Worm (Caenorhabditis elegans) whole organism, young adult: ENCODE data around the gene Y44A6D.1.

ENCODE experiments used
- F10E7.11 ChIP-seq: sonication (generic microtip); optimal IDR thresholded peaks from 2 replicates; lab custom pipeline; 2017; ENCODE audit warnings: mild to moderate bottlenecking, missing genetic modification characterization, moderate library complexity, missing compliant biosample characterization
- F37B4.10 ChIP-seq: fragments of 200-800 bp; sonication (Bioruptor generic); IDR thresholded peaks from 2 replicates; pipeline ENCODE4 v1.3.6; 2022; ENCODE audit warnings: missing genetic modification characterization, missing compliant biosample characterization
- F39B2.1 ChIP-seq: fragments of 200-800 bp; sonication (Bioruptor generic); IDR thresholded peaks from 2 replicates; pipeline ENCODE4 v1.3.6; 2022; ENCODE audit warnings: missing genetic modification reagents, missing genetic modification characterization, missing compliant biosample characterization
- F57C9.4 ChIP-seq: sonication (generic microtip); optimal IDR thresholded peaks from 2 replicates; lab custom pipeline; 2017; ENCODE audit warnings: mild to moderate bottlenecking, missing genetic modification characterization, missing compliant biosample characterization
- K12H6.12 ChIP-seq: fragments of 200-800 bp; sonication (Bioruptor generic); optimal IDR thresholded peaks from 2 replicates; lab custom pipeline; 2018; ENCODE audit warnings: mild to moderate bottlenecking, missing genetic modification characterization, missing compliant biosample characterization
- Y53F4B.3 ChIP-seq: fragments of 200-800 bp; sonication (Bioruptor generic); IDR thresholded peaks from 2 replicates; pipeline ENCODE4 v1.3.6; 2022; ENCODE audit warnings: missing genetic modification reagents, missing genetic modification characterization, missing compliant biosample characterization
- Y53G8AR.9 ChIP-seq: fragments of 200-800 bp; sonication (Bioruptor generic); conservative IDR thresholded peaks from 2 replicates; pipeline ENCODE4 v1.3.6; 2022; ENCODE audit warnings: missing genetic modification reagents, missing genetic modification characterization, missing compliant biosample characterization
- Y95B8A.8 ChIP-seq: fragments of 200-800 bp; sonication (Bioruptor generic); IDR thresholded peaks from 2 replicates; pipeline ENCODE4 v1.3.6; 2022; ENCODE audit warnings: missing genetic modification reagents, missing genetic modification characterization, missing compliant biosample characterization
- akir-1 ChIP-seq: fragments of 200-800 bp; sonication (Bioruptor generic); optimal IDR thresholded peaks from 2 replicates; lab custom pipeline; 2018; ENCODE audit warnings: mild to moderate bottlenecking, missing genetic modification characterization, moderate library complexity, missing compliant biosample characterization
- aptf-2 ChIP-seq: fragments of 200-800 bp; sonication (Bioruptor generic); conservative IDR thresholded peaks from 2 replicates; pipeline ENCODE4 v1.3.6; 2022; ENCODE audit warnings: missing genetic modification reagents, missing genetic modification characterization, missing compliant biosample characterization
- aptf-3 ChIP-seq: fragments of 200-800 bp; sonication (Bioruptor generic); IDR thresholded peaks from 2 replicates; pipeline ENCODE4 v1.3.6; 2022; ENCODE audit warnings: missing genetic modification characterization, missing compliant biosample characterization
- athp-1 ChIP-seq: sonication (generic microtip); optimal IDR thresholded peaks from 2 replicates; lab custom pipeline; 2017; ENCODE audit warnings: mild to moderate bottlenecking, missing genetic modification characterization, missing compliant biosample characterization
- bed-2 ChIP-seq: fragments of 200-800 bp; sonication (Bioruptor generic); IDR thresholded peaks from 2 replicates; pipeline ENCODE4 v1.3.6; 2022; ENCODE audit warnings: missing genetic modification reagents, missing genetic modification characterization, missing compliant biosample characterization
- cebp-1 ChIP-seq, 2 experiments: fragments of 200-800 bp in 1 of 2; sonication (Bioruptor generic) in 1 of 2; sonication (generic microtip) in 1 of 2; IDR thresholded peaks in 1 of 2; optimal IDR thresholded peaks in 1 of 2; 2 replicates each; pipeline versions ENCODE4 v1.3.6 to Lab custom; 2017 to 2022; ENCODE audit warnings: missing compliant biosample characterization in 2 of 2, missing genetic modification characterization in 2 of 2, mild to moderate bottlenecking in 1 of 2, missing genetic modification reagents in 1 of 2, moderate library complexity in 1 of 2
- cebp-2 ChIP-seq: fragments of 200-800 bp; sonication (Bioruptor generic); IDR thresholded peaks from 2 replicates; pipeline ENCODE4 v1.3.6; 2022; ENCODE audit warnings: missing genetic modification characterization, missing compliant biosample characterization
- ceh-79 ChIP-seq: sonication (generic microtip); optimal IDR thresholded peaks from 2 replicates; lab custom pipeline; 2017; ENCODE audit warnings: mild to moderate bottlenecking, missing genetic modification characterization, missing compliant biosample characterization
- efl-1 ChIP-seq: fragments of 150-350 bp; optimal IDR thresholded peaks from 2 replicates; lab custom pipeline; 2014; ENCODE audit warnings: missing biosample characterization, missing genetic modification reagents, missing genetic modification characterization
- fkh-3 ChIP-seq: sonication (generic microtip); optimal IDR thresholded peaks from 2 replicates; lab custom pipeline; 2016; ENCODE audit warnings: mild to moderate bottlenecking, missing genetic modification characterization, missing compliant biosample characterization
- hlh-12 ChIP-seq: sonication (generic microtip); optimal IDR thresholded peaks from 2 replicates; lab custom pipeline; 2016; ENCODE audit warnings: missing genetic modification characterization, missing compliant biosample characterization
- hlh-26 ChIP-seq: fragments of 200-800 bp; sonication (Bioruptor generic); conservative IDR thresholded peaks from 2 replicates; pipeline ENCODE4 v1.3.6; 2022; ENCODE audit warnings: missing genetic modification reagents, missing genetic modification characterization, missing compliant biosample characterization
- hmg-1.2 ChIP-seq: fragments of 200-800 bp; sonication (Bioruptor generic); IDR thresholded peaks from 2 replicates; pipeline ENCODE4 v1.3.6; 2022; ENCODE audit warnings: missing genetic modification reagents, missing genetic modification characterization, missing compliant biosample characterization
- hrde-1 ChIP-seq: sonication (generic microtip); optimal IDR thresholded peaks from 2 replicates; lab custom pipeline; 2016; ENCODE audit warnings: missing genetic modification characterization, mild to moderate bottlenecking, missing compliant biosample characterization, moderate library complexity, missing genotype, missing genetic modification reagents, borderline replicate concordance
- let-526 ChIP-seq: fragments of 200-800 bp; sonication (Bioruptor generic); IDR thresholded peaks from 2 replicates; pipeline ENCODE4 v1.3.6; 2022; ENCODE audit warnings: missing genetic modification reagents, missing genetic modification characterization, missing compliant biosample characterization
- nfya-2 ChIP-seq: fragments of 200-800 bp; sonication (Bioruptor generic); IDR thresholded peaks from 2 replicates; pipeline ENCODE4 v1.3.6; 2022; ENCODE audit warnings: missing genetic modification reagents, missing genetic modification characterization, missing compliant biosample characterization
- pbrm-1 ChIP-seq: fragments of 200-800 bp; sonication (Bioruptor generic); IDR thresholded peaks from 2 replicates; pipeline ENCODE4 v1.3.6; 2022; ENCODE audit warnings: missing genetic modification reagents, missing genetic modification characterization, missing compliant biosample characterization
- pha-4 ChIP-seq: fragments of 150-350 bp; sonication (generic microtip); optimal IDR thresholded peaks from 2 replicates; lab custom pipeline; 2014; ENCODE audit warnings: missing biosample characterization, missing genetic modification reagents, missing genetic modification characterization
- snpc-1.1 ChIP-seq: sonication (generic microtip); optimal IDR thresholded peaks from 2 replicates; lab custom pipeline; 2017; ENCODE audit warnings: missing genetic modification characterization, mild to moderate bottlenecking, missing compliant biosample characterization, antibody characterized with exemption, moderate library complexity, missing genotype, missing genetic modification reagents; ENCODE audit not compliant: insufficient read depth
- snpc-1.3 ChIP-seq: sonication (generic microtip); optimal IDR thresholded peaks from 2 replicates; lab custom pipeline; 2017; ENCODE audit warnings: missing genetic modification characterization, mild to moderate bottlenecking, missing compliant biosample characterization, antibody characterized with exemption, moderate library complexity, missing genotype, missing genetic modification reagents; ENCODE audit not compliant: insufficient read depth
- zim-3 ChIP-seq: sonication (generic microtip); optimal IDR thresholded peaks from 2 replicates; lab custom pipeline; 2017; ENCODE audit warnings: mild to moderate bottlenecking, missing genetic modification characterization, moderate library complexity, missing compliant biosample characterization
- ztf-22 ChIP-seq: fragments of 200-800 bp; sonication (Bioruptor generic); optimal IDR thresholded peaks from 2 replicates; lab custom pipeline; 2018; ENCODE audit warnings: mild to moderate bottlenecking, missing genetic modification characterization, moderate library complexity, missing compliant biosample characterization
- ztf-26 ChIP-seq: sonication (generic microtip); optimal IDR thresholded peaks from 2 replicates; lab custom pipeline; 2017; ENCODE audit warnings: missing genetic modification characterization, missing compliant biosample characterization
- ztf-28 ChIP-seq: fragments of 200-800 bp; sonication (Bioruptor generic); IDR thresholded peaks from 2 replicates; pipeline ENCODE4 v1.3.6; 2022; ENCODE audit warnings: missing genetic modification reagents, missing genetic modification characterization, missing compliant biosample characterization

Y44A6D.1 gene

DNA sequence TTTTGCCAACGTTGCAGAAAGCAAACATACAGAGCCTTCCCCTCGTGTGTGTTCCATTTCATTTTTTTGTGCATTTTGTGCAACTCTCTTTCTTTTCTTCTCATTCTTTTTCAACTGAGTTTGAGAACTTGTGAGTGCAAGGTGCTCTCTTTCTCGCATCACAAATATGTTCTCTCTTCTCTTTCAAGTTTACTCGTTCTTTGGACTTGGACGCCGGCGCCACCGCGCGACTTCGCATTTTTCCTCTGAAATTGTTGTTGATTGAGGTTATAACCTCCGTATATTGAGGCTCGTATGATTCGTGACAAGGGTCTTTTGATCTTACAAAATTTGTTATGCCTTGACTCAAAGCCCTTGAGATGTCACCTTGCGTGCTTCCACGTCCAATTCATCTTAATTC, 13.1 kb downstream of the Y44A6D.1 start (continued):
- TF ChIP-seq bed-2 (GFP tag; lab: Robert Waterston, UW) (no peak), cebp-2 (no peak), F37B4.10 (GFP tag; lab: Robert Waterston, UW) (no peak), efl-1 (GFP tag; lab: Kevin White, UChicago) (no peak), aptf-2 (no peak), fkh-3 (tag; lab: Kevin White, UChicago) (no peak), snpc-1.1 (no peak), snpc-1.3 (tag; lab: Kevin White, UChicago) (no peak), zim-3 (tag; lab: Kevin White, UChicago) (no peak), ceh-79 (tag; lab: Kevin White, UChicago) (no peak), nfya-2 (GFP tag; lab: Robert Waterston, UW) (no peak), athp-1 (tag; lab: Kevin White, UChicago) (no peak), cebp-1 (GFP tag; IDR thresholded peaks at IDR 0.05; lab: Robert Waterston, UW) (0 out of 2 replicates have a peak, but pooled peaks have one; percentile 14), cebp-1 (tag; optimal IDR thresholded peaks at IDR 0.05; lab: Kevin White, UChicago) (peak; percentile 75), akir-1 (no peak), pbrm-1 (no peak), F10E7.11 (no peak), hmg-1.2 (GFP tag; lab: Robert Waterston, UW) (peak; percentile 55), Y95B8A.8 (GFP tag; lab: Robert Waterston, UW) (no peak), ztf-22 (GFP tag; lab: Kevin White, UChicago) (peak; percentile 15), hrde-1 (tag; lab: Kevin White, UChicago) (no peak), F57C9.4 (no peak), hlh-26 (GFP tag; lab: Robert Waterston, UW) (no peak), F39B2.1 (GFP tag; lab: Robert Waterston, UW) (no peak), K12H6.12 (tag; lab: Kevin White, UChicago) (peak; percentile 21), hlh-12 (tag; lab: Kevin White, UChicago) (no peak), Y53G8AR.9 (GFP tag; lab: Robert Waterston, UW) (peak; percentile 70; the same call in 1 of the 2 replicates), aptf-3 (GFP tag; lab: Robert Waterston, UW) (no peak)

DNA sequence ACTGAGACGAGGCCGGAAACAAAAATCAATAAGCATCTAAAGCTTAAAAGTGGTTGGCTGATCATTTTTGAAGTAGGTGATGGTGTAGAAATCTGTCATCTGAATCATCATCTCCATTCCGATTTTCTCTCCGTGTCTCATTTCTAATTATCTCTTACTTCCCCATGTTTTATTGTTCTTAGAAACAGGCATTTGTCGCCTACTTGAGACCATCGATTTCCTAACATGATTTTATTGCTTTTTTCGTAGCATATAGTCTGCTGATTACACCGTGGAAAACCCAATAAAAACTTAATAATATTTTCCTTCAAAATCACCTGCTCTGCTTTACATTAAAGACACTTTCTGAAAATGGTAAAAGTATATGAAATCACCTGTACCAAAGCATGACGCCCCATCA, 14.6 kb downstream of the Y44A6D.1 start, which contains the start of gene F38A6.4:
TSS of gene F38A6.4 (minus strand) at position 101 of the 400 bp plus-strand sequence.
- no peak for TF ChIP-seq hmg-1.2 (GFP tag; lab: Robert Waterston, UW)
- TF ChIP-seq pha-4 (tag; lab: Kevin White, UChicago) = no peak
- TF ChIP-seq bed-2 (GFP tag; lab: Robert Waterston, UW) = no peak
- TF ChIP-seq ztf-28 (GFP tag; lab: Robert Waterston, UW) = no peak
- no peak for TF ChIP-seq let-526 (GFP tag; lab: Robert Waterston, UW)
- TF ChIP-seq, all 124 proteins: peak for 0

DNA sequence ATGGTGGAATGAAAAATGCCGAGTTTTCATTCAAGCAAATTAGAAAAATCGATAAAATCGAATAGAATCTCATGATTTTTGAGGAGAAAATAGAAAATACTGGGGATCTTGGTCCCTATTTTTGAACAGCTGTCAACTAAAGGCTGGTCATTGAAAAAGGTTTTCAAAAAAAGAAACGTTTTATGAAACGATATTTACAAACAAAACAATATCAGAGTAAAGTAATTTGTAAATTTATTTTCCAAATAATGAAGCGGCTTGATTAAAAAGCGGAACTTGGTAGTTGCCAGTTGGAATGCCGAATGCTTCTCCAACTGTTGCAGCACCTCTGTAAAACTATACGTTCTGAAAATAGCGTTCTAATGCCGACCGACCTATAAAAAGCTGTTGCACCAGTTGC, 16.2 kb downstream of the Y44A6D.1 start, which contains the start of gene F38A6.5:
TSS of gene F38A6.5 (minus strand) at position 101 of the 400 bp plus-strand sequence.
- TF ChIP-seq hlh-26 (GFP tag; lab: Robert Waterston, UW) (no peak), ztf-26 (no peak), Y53F4B.3 (GFP tag; lab: Robert Waterston, UW) (no peak)

DNA sequence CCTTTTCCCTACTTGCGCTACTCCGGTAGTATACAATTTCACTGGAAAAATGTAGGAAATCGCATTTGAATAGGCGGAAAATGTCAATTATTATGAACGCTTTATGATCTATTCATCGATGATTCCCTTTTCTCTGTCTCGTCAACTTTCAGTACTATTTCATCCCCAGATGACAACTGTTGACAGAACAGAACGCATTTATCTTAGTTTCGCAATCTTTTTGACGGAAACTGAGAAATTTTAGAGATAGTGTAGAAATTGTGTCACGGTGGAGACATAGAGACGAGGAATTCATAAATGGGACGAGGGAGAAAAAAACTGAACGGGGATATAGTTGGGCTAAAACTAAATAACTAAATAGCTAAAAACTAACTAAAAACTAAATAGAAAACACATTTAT, 18.1 kb downstream of the Y44A6D.1 start:
- TF ChIP-seq cebp-1 (GFP tag; IDR thresholded peaks at IDR 0.05; lab: Robert Waterston, UW) = no peak
- peak; percentile 79 for TF ChIP-seq cebp-1 (tag; optimal IDR thresholded peaks at IDR 0.05; lab: Kevin White, UChicago)
- no peak for TF ChIP-seq cebp-2
- TF ChIP-seq, all 124 proteins: peak for 1
